Fruit fly (Drosophila melanogaster) whole organism, wandering third instar larva: ENCODE results near the gene PNUTS.

Experiments
- CrebA ChIP-seq: fragments of 200-800 bp; sonication (Bioruptor generic); optimal IDR thresholded peaks from 2 replicates; lab custom pipeline; 2016; ENCODE audit warnings: missing biosample characterization, mild to moderate bottlenecking, missing genetic modification characterization, borderline replicate concordance
- HLH106 ChIP-seq: fragments of 200-800 bp; optimal IDR thresholded peaks from 3 replicates; lab custom pipeline; 2019; ENCODE audit warnings: missing biosample characterization, mild to moderate bottlenecking, missing genetic modification characterization, moderate library complexity
- Myc ChIP-seq: fragments of >200 bp; optimal IDR thresholded peaks from 2 replicates; lab custom pipeline; 2017
- OdsH ChIP-seq: fragments of 200-800 bp; sonication (Bioruptor generic); optimal IDR thresholded peaks from 2 replicates; lab custom pipeline; 2016; ENCODE audit warnings: missing biosample characterization, mild to moderate bottlenecking, missing genetic modification characterization
- Rel ChIP-seq, 2 experiments: fragments of 200-800 bp; sonication (Bioruptor generic) in 1 of 2; optimal IDR thresholded peaks; 2 replicates in 1 of 2; 3 replicates in 1 of 2; lab custom pipeline; 2016 to 2019; ENCODE audit warnings: mild to moderate bottlenecking in 2 of 2, missing biosample characterization in 2 of 2, missing genetic modification characterization in 2 of 2, moderate library complexity in 1 of 2
- brk ChIP-seq: fragments of 200-800 bp; sonication (Bioruptor generic); optimal IDR thresholded peaks from 2 replicates; lab custom pipeline; 2016; ENCODE audit warnings: missing biosample characterization, mild to moderate bottlenecking, missing genetic modification characterization
- pan ChIP-seq: fragments of >200 bp; optimal IDR thresholded peaks from 2 replicates; lab custom pipeline; 2017
- psq ChIP-seq: fragments of 200-800 bp; sonication (Bioruptor generic); optimal IDR thresholded peaks from 3 replicates; lab custom pipeline; 2017; ENCODE audit warnings: missing biosample characterization, mild to moderate bottlenecking, missing genetic modification characterization, moderate library complexity
- usp ChIP-seq: fragments of >200 bp; optimal IDR thresholded peaks from 2 replicates; lab custom pipeline; 2017; ENCODE audit warnings: missing biosample characterization, missing genetic modification characterization

dm6 chr2L:870285-870684 lies at the start of gene PNUTS:
- TF ChIP-seq pan (lab: Kevin White, UChicago) (no peak), HLH106 (tag; lab: Kevin White, UChicago) (no peak), psq (GFP tag; lab: Kevin White, UChicago) (no peak), CrebA (GFP tag; lab: Kevin White, UChicago) (no peak), usp (GFP tag; lab: Kevin White, UChicago) (no peak), brk (GFP tag; lab: Kevin White, UChicago) (no peak), OdsH (no peak), Rel (GFP tag; optimal IDR thresholded peaks at IDR 0.05; lab: Kevin White, UChicago) (no peak), Rel (tag; optimal IDR thresholded peaks at IDR 0.05; lab: Kevin White, UChicago) (no peak), Myc (no peak)
